Worm (Caenorhabditis elegans) whole organism, L4 larva: ENCODE measurements around the gene ZK1290.10.

Experiments used
- daf-12 ChIP-seq: fragments of 150-350 bp; optimal IDR thresholded peaks from 2 replicates; lab custom pipeline; 2014; ENCODE audit warnings: missing biosample characterization, missing genetic modification reagents, missing genetic modification characterization
- egl-27 ChIP-seq: sonication (generic microtip); optimal IDR thresholded peaks from 3 replicates; lab custom pipeline; 2017; ENCODE audit warnings: missing biosample characterization, missing genetic modification reagents, missing genetic modification characterization
- lsy-2 ChIP-seq, 2 experiments: fragments of 150-350 bp in 1 of 2; sonication (generic microtip) in 1 of 2; optimal IDR thresholded peaks; 2 replicates each; lab custom pipeline; 2014 to 2017; ENCODE audit warnings: missing biosample characterization in 2 of 2, missing genetic modification characterization in 2 of 2
- nhr-237 ChIP-seq: sonication (generic microtip); optimal IDR thresholded peaks from 2 replicates; lab custom pipeline; 2017; ENCODE audit warnings: missing biosample characterization, missing genetic modification characterization
- nhr-28 ChIP-seq: fragments of 150-350 bp; optimal IDR thresholded peaks from 2 replicates; lab custom pipeline; 2014; ENCODE audit warnings: missing biosample characterization, missing genetic modification characterization
- skn-1 ChIP-seq: fragments of 150-350 bp; optimal IDR thresholded peaks from 2 replicates; lab custom pipeline; 2014; ENCODE audit warnings: missing biosample characterization, missing genetic modification characterization
- zip-2 ChIP-seq: fragments of 150-350 bp; optimal IDR thresholded peaks from 2 replicates; lab custom pipeline; 2014; ENCODE audit warnings: missing biosample characterization, missing genetic modification characterization

DNA sequence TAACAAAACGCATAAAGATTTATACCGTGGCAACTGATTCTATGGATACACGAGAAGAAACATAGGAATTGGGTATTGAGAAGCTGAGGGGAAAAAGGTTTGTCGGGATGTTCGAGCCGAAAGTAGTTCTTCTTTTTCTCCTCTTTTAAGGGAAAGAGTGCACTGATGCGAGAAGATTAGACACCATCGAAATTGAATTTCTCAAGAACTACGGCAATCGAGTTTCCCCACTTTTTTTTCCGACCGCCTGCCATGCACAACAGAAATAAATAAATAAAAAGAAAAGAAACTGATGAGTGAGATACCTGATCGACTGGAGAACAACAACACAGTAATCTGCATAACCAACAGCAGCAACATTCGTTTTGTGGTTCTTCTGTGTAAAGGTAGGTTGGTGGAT is 40.6 kb upstream of the ZK1290.10 start:
- TF ChIP-seq nhr-237 (no peak), lsy-2 (tag; optimal IDR thresholded peaks at IDR 0.05; lab: Kevin White, UChicago) (no peak), skn-1 (tag; lab: Kevin White, UChicago) (no peak), daf-12 (tag; lab: Kevin White, UChicago) (no peak), nhr-28 (no peak), egl-27 (tag; lab: Kevin White, UChicago) (no peak), zip-2 (tag; lab: Kevin White, UChicago) (no peak)
